Worm (Caenorhabditis elegans): ENCODE results near the gene F11A5.5.

ce11 chrV:16224027-16224426 lies 25.9 kb downstream of the F11A5.5 start, which contains the start of gene stdh-2:
- TF ChIP-seq alr-1 (tag; optimal IDR thresholded peaks at IDR 0.05; ENCODE audit: borderline replicate concordance) (no peak), dpl-1 (GFP tag; optimal IDR thresholded peaks at IDR 0.05) (no peak), tbx-2 (tag; optimal IDR thresholded peaks at IDR 0.05) (no peak), unc-86 (tag; optimal IDR thresholded peaks at IDR 0.05) (no peak), snu-23 (GFP tag; optimal IDR thresholded peaks at IDR 0.05) (no peak), lsy-2 (tag; optimal IDR thresholded peaks at IDR 0.05) (no peak)

Data from whole organism, L1 larva.